Fruit fly (Drosophila melanogaster): ENCODE measurements around the gene qua.

DNA sequence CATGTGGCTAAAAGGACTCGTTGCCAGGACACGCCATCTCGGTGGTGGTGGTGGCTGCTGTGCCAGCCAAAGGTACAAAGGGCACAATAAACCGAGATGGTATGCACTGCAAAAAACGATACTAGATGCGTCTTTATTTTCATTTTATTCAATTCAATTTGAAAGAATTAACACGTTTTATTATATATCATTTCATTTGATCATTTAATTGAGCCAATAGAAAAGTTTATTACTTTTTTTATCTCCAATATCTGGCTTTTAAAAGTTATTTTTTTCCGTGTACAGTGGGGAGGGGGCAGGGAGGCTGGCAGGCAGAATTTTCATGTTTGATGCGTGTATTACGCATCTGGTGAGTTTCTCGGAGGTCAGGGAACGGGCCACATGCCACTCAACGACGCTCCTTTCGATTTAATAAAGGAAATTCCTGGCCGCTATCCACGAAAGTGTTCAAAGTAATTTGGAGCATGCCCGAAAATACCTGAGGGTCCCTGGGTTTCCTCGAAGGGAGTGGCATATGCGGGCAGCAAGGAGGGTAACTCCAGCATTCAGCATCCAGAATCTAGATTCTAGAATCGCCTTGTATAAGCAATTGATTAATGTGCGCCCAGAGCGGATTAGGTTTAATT, 17.2 kb upstream of the qua start:
- TF ChIP-seq kay (GFP tag; ENCODE audit: borderline replicate concordance) (no peak), Mnt (GFP tag; optimal IDR thresholded peaks at IDR 0.05) (no peak), pad (GFP tag; optimal IDR thresholded peaks at IDR 0.05) (no peak), CG14711 (tag; optimal IDR thresholded peaks at IDR 0.05) (no peak)
